Fruit fly (Drosophila melanogaster) whole organism, adult: ENCODE data around the gene Nab2.

ENCODE experiments used
- CG11617 ChIP-seq: fragments of 200-800 bp; sonication (Bioruptor generic); optimal IDR thresholded peaks from 2 replicates; lab custom pipeline; 2017; ENCODE audit warnings: mild to moderate bottlenecking, missing biosample characterization, missing genetic modification reagents, missing genetic modification characterization
- CG12768 ChIP-seq: fragments of 200-800 bp; sonication (Bioruptor generic); optimal IDR thresholded peaks from 2 replicates; lab custom pipeline; 2017; ENCODE audit warnings: missing biosample characterization, missing genetic modification characterization, mild to moderate bottlenecking, moderate library complexity, missing genetic modification reagents
- CG14711 ChIP-seq: fragments of 200-800 bp; sonication (Bioruptor generic); optimal IDR thresholded peaks from 2 replicates; lab custom pipeline; 2018; ENCODE audit warnings: missing biosample characterization, mild to moderate bottlenecking, missing genetic modification characterization, moderate library complexity
- CG1620 ChIP-seq: fragments of 200-800 bp; sonication (Bioruptor generic); optimal IDR thresholded peaks from 2 replicates; lab custom pipeline; 2016; ENCODE audit warnings: missing biosample characterization, missing genetic modification characterization
- CG33017 ChIP-seq: fragments of 200-800 bp; sonication (Bioruptor generic); optimal IDR thresholded peaks from 2 replicates; lab custom pipeline; 2018; ENCODE audit warnings: missing biosample characterization, mild to moderate bottlenecking, missing genetic modification characterization, moderate library complexity
- CG5204 ChIP-seq: fragments of 200-800 bp; sonication (Bioruptor generic); optimal IDR thresholded peaks from 2 replicates; lab custom pipeline; 2016; ENCODE audit warnings: missing biosample characterization, missing genetic modification characterization
- CG7045 ChIP-seq: fragments of 200-800 bp; sonication (Bioruptor generic); optimal IDR thresholded peaks from 2 replicates; lab custom pipeline; 2017; ENCODE audit warnings: missing biosample characterization, mild to moderate bottlenecking, missing genetic modification characterization
- CG7101 ChIP-seq: fragments of 200-800 bp; sonication (Bioruptor generic); optimal IDR thresholded peaks from 2 replicates; lab custom pipeline; 2018; ENCODE audit warnings: missing biosample characterization, mild to moderate bottlenecking, missing genetic modification characterization, moderate library complexity
- Clk ChIP-seq: fragments of 200-800 bp; sonication (Bioruptor generic); optimal IDR thresholded peaks from 2 replicates; lab custom pipeline; 2017; ENCODE audit warnings: missing biosample characterization, missing genetic modification characterization
- Crg-1 ChIP-seq: fragments of 200-800 bp; sonication (Bioruptor generic); optimal IDR thresholded peaks from 2 replicates; lab custom pipeline; 2016; ENCODE audit warnings: missing biosample characterization, missing genetic modification characterization
- Hr96 ChIP-seq: fragments of 200-800 bp; sonication (Bioruptor generic); optimal IDR thresholded peaks from 2 replicates; lab custom pipeline; 2016; ENCODE audit warnings: missing biosample characterization, missing genetic modification characterization
- Mnt ChIP-seq: fragments of 200-800 bp; sonication (Bioruptor generic); optimal IDR thresholded peaks from 2 replicates; lab custom pipeline; 2016; ENCODE audit warnings: missing biosample characterization, mild to moderate bottlenecking, missing genetic modification characterization
- bab1 ChIP-seq: fragments of 200-800 bp; sonication (Bioruptor generic); optimal IDR thresholded peaks from 3 replicates; lab custom pipeline; 2019; ENCODE audit warnings: missing biosample characterization, mild to moderate bottlenecking, missing genetic modification characterization, moderate library complexity
- cic ChIP-seq: fragments of 200-800 bp; sonication (Bioruptor generic); optimal IDR thresholded peaks from 2 replicates; lab custom pipeline; 2017; ENCODE audit warnings: missing biosample characterization, mild to moderate bottlenecking, missing genetic modification characterization, moderate library complexity
- cnc ChIP-seq, 2 experiments: fragments of >200 bp; optimal IDR thresholded peaks; 2 replicates each; lab custom pipeline; 2017
- kay ChIP-seq: fragments of 200-800 bp; sonication (Bioruptor generic); peaks from one replicate; lab custom pipeline; 2016; ENCODE audit warnings: missing biosample characterization, missing genetic modification characterization, borderline replicate concordance
- ovo ChIP-seq: fragments of 200-800 bp; sonication (Bioruptor generic); optimal IDR thresholded peaks from 2 replicates; lab custom pipeline; 2016; ENCODE audit warnings: missing biosample characterization, missing genetic modification characterization
- pad ChIP-seq: fragments of 200-800 bp; sonication (Bioruptor generic); optimal IDR thresholded peaks from 3 replicates; lab custom pipeline; 2017; ENCODE audit warnings: missing biosample characterization, missing genetic modification characterization, mild to moderate bottlenecking, moderate library complexity, missing genetic modification reagents
- tj ChIP-seq: fragments of 200-800 bp; sonication (Bioruptor generic); optimal IDR thresholded peaks from 3 replicates; lab custom pipeline; 2017; ENCODE audit warnings: missing biosample characterization, mild to moderate bottlenecking, missing genetic modification characterization, moderate library complexity
- toe ChIP-seq: fragments of 200-800 bp; sonication (Bioruptor generic); optimal IDR thresholded peaks from 2 replicates; lab custom pipeline; 2016; ENCODE audit warnings: missing biosample characterization, missing genetic modification characterization

Gene Nab2

DNA sequence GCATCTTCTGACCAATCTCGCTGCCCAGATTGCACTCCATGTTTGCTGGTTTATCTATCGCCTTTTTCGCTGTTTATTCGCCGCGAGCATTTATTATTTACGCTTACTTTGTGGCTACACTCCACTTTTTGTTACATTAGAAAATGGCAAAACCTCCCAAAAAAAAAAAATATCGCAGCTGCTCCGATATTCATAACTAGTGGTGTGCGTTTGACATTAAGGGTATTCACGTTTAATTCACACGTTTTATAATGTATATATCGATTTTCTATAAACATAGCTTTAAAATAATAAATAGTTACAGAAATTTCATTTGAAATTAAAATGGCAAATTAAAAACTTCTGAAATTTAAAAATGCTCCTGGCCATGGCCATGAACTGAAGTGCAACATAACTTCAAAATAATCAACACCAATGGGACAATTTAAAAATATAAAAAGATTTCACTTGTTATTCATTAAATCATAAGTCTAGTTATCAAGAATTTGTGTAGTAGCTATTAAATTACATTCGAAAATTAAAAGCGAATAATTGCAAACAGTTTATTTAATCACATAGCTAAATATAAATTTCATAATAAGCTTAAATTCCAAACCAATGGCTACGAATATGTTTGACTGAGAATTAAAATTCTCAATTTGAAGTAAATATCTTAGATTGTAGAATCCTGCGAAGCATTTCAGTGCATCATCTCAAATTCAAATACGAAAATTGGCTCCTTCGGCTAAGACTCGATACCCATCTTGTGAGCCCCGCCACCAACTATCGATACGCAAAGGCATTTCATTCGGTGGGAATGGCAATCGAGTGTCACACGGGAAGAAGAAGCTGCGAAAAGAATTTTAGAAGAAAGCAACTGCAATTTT is at the start of gene Nab2, which contains the start of gene BRWD3:
Gene Nab2 (minus strand): TSS at position 203 of the 866 bp plus-strand sequence.
Gene BRWD3 (plus strand): TSS at position 784 of the 866 bp plus-strand sequence.
- TF ChIP-seq cic (GFP tag; lab: Kevin White, UChicago): no peak
- TF ChIP-seq Mnt (GFP tag; lab: Kevin White, UChicago): peak; percentile 20
- peak; percentile 43 for TF ChIP-seq CG1620 (GFP tag; lab: Kevin White, UChicago)
- TF ChIP-seq cnc (optimal IDR thresholded peaks at IDR 0.05; lab: Kevin White, UChicago): no peak
- TF ChIP-seq tj: peak; percentile 43
- TF ChIP-seq CG7101: peak; percentile 62
- TF ChIP-seq toe: peak; percentile 79
- TF ChIP-seq bab1 (GFP tag; lab: Kevin White, UChicago): peak; percentile 16
- TF ChIP-seq kay (GFP tag; lab: Kevin White, UChicago): peak; percentile 87
- TF ChIP-seq CG12768 (GFP tag; lab: Kevin White, UChicago): peak; percentile 37
- peak; percentile 52 for TF ChIP-seq CG7045
- TF ChIP-seq Clk: no peak
- peak; percentile 46 for TF ChIP-seq CG11617 (GFP tag; lab: Kevin White, UChicago)
- TF ChIP-seq Hr96: peak; percentile 9

DNA sequence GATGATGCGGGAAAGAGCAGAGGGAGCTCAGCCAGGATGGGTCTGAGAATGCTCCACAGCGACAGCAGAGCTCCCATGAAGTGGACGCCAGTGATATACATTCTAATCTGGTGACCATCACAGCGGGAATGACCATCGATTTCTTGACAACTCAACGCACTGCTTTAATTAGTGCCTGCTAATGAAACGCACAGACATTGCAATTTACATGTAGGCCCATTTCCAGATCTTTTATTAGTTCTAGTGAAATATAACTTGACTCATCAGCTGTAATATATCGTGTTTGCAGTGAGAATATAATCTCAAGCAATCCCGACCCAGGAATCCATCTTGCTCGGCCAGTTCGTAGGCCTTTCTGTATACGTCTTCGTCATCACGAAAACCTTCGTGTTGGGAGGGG is 48.9 kb upstream of the Nab2 start, which contains the start of gene CG42811:
Gene CG42811 (minus strand): TSS at position 101 of the 400 bp plus-strand sequence.
- TF ChIP-seq CG5204 (GFP tag; lab: Kevin White, UChicago): no peak
- no peak for TF ChIP-seq ovo (GFP tag; lab: Kevin White, UChicago)
- TF ChIP-seq toe: no peak
- no peak for TF ChIP-seq CG1620 (GFP tag; lab: Kevin White, UChicago)
- TF ChIP-seq pad (GFP tag; lab: Kevin White, UChicago): no peak
- TF ChIP-seq CG7045: no peak
- TF ChIP-seq Crg-1 (GFP tag; lab: Kevin White, UChicago): no peak
- TF ChIP-seq Mnt (GFP tag; lab: Kevin White, UChicago): no peak
- TF ChIP-seq Clk: no peak
- TF ChIP-seq CG33017 (tag; lab: Kevin White, UChicago): no peak
- no peak for TF ChIP-seq kay (GFP tag; lab: Kevin White, UChicago)
- no peak for TF ChIP-seq tj
- TF ChIP-seq CG7101: no peak
- TF ChIP-seq CG14711 (tag; lab: Kevin White, UChicago): no peak
- no peak for TF ChIP-seq bab1 (GFP tag; lab: Kevin White, UChicago)
- TF ChIP-seq CG11617 (GFP tag; lab: Kevin White, UChicago): no peak
- TF ChIP-seq CG12768 (GFP tag; lab: Kevin White, UChicago): no peak

DNA sequence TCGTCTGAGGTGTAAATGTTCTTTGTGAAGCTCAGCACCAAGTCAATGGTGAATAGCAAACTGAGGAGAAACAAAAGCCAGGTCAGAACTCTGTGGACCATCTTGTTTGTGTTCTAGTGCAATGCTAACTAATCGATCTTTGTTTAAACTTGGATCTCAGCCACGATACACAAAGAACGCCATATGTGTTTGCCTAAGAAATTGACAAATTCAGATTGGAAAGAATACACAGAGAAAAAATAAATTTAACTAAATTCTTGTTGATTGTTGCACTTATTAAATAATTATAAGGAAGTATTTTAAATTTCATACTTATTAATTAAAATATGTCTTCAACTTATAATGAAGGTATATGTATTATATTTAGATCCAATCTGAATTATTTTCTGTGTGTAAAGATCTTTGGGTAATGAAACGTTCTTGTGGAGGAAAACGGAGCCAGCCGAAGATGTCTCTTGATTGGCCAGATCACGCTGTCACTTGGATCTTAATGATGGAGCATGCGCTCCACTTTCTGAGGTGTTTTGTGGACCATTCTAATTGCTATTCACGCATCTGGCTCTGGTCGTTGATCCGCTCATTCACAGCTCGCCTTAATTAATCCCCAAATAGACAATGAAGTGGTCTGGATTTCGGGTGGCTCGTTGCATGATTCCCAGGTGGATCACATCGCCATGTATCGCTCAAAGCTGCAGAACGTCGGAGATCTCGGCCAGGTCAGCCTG is 46.8 kb upstream of the Nab2 start, which contains the start of the genes CG17784 and CG13613:
Gene CG17784 (minus strand): TSS at position 101 of the 725 bp plus-strand sequence.
Gene CG13613 (plus strand): TSS at position 675 of the 725 bp plus-strand sequence.
- TF ChIP-seq kay (GFP tag; lab: Kevin White, UChicago) (no peak), CG7101 (no peak), Crg-1 (GFP tag; lab: Kevin White, UChicago) (no peak), bab1 (GFP tag; lab: Kevin White, UChicago) (no peak), CG14711 (tag; lab: Kevin White, UChicago) (no peak), cic (GFP tag; lab: Kevin White, UChicago) (no peak), CG1620 (GFP tag; lab: Kevin White, UChicago) (no peak), CG5204 (GFP tag; lab: Kevin White, UChicago) (no peak), CG12768 (GFP tag; lab: Kevin White, UChicago) (no peak), CG33017 (tag; lab: Kevin White, UChicago) (no peak), Hr96 (no peak)

DNA sequence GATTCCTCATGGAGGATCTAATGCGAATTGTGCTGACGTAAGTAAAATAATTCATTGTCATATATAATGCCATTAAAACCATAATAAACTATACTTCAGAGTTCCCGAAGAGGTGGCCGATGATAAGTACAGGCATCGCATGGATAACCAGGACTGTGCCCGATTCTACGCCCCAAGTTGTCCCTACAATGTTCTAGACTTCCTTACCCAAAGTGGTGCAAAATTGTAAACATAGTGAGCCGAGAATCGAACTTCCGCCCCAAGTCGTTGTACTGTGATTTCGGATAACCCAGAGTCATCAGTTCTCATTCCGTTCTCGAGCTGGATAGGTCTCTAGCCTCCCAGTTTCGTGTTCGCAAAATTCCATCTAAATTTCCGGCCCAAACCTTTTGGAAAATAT is 44.6 kb upstream of the Nab2 start, which contains the start of gene CG33340:
Gene CG33340 (plus strand): TSS at position 301 of the 400 bp plus-strand sequence.
- TF ChIP-seq CG5204 (GFP tag; lab: Kevin White, UChicago): no peak
- TF ChIP-seq CG7101: no peak
- no peak for TF ChIP-seq pad (GFP tag; lab: Kevin White, UChicago)
- TF ChIP-seq CG1620 (GFP tag; lab: Kevin White, UChicago): no peak
- TF ChIP-seq kay (GFP tag; lab: Kevin White, UChicago): no peak
- TF ChIP-seq ovo (GFP tag; lab: Kevin White, UChicago): no peak
- no peak for TF ChIP-seq CG7045
- TF ChIP-seq CG33017 (tag; lab: Kevin White, UChicago): no peak
- no peak for TF ChIP-seq Hr96
- TF ChIP-seq Crg-1 (GFP tag; lab: Kevin White, UChicago): no peak
- TF ChIP-seq Mnt (GFP tag; lab: Kevin White, UChicago): no peak
- no peak for TF ChIP-seq cnc (optimal IDR thresholded peaks at IDR 0.05; lab: Kevin White, UChicago)
- TF ChIP-seq CG12768 (GFP tag; lab: Kevin White, UChicago): no peak
- no peak for TF ChIP-seq CG14711 (tag; lab: Kevin White, UChicago)
- TF ChIP-seq bab1 (GFP tag; lab: Kevin White, UChicago): no peak
- no peak for TF ChIP-seq toe

DNA sequence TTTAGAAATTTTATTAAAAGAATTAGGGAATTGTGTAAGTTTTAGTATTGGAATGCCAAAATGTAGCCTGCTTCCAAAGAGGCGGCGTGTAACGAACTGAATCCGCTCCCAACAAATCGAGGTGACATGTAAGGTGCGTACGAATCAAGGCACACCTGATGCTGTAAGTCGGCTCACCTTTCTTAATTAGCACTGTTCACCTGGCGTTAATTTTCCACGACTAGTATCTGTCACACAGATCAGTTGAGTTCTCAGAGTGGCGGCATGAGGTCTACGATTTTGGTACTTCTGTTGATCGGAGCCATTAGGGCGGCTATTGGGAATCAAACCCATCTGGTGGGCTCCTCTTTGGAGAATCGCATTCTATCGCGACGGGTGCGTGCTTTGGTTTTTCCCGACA is 43.4 kb upstream of the Nab2 start, which contains the start of the genes CG5762 and CG33339:
Gene CG5762 (minus strand): TSS at position 101 of the 400 bp plus-strand sequence.
Gene CG33339 (plus strand): TSS at position 265 of the 400 bp plus-strand sequence.
- TF ChIP-seq pad (GFP tag; lab: Kevin White, UChicago) (no peak), Hr96 (no peak), CG5204 (GFP tag; lab: Kevin White, UChicago) (no peak), CG1620 (GFP tag; lab: Kevin White, UChicago) (no peak), cnc (optimal IDR thresholded peaks at IDR 0.05; lab: Kevin White, UChicago) (no peak)
